Worm (Caenorhabditis elegans) whole organism, late embryonic: ENCODE measurements around the gene arrd-3.

Experiments used
- ama-1 ChIP-seq: fragments of 150-350 bp; optimal IDR thresholded peaks from 2 replicates; lab custom pipeline; 2014
- fkh-10 ChIP-seq: fragments of 150-350 bp; optimal IDR thresholded peaks from 2 replicates; lab custom pipeline; 2014; ENCODE audit warnings: missing biosample characterization, missing genetic modification reagents, missing genetic modification characterization
- nfya-1 ChIP-seq: sonication (generic microtip); optimal IDR thresholded peaks from 2 replicates; lab custom pipeline; 2017; ENCODE audit warnings: missing genetic modification characterization, mild to moderate bottlenecking, missing compliant biosample characterization, antibody characterized with exemption, moderate library complexity
- pha-4 ChIP-seq: fragments of 150-350 bp; optimal IDR thresholded peaks from 2 replicates; lab custom pipeline; 2018; ENCODE audit warnings: missing biosample characterization, missing genetic modification reagents, missing genetic modification characterization
- syd-9 ChIP-seq: sonication (generic microtip); optimal IDR thresholded peaks from 2 replicates; lab custom pipeline; 2016; ENCODE audit warnings: mild to moderate bottlenecking, missing genetic modification characterization, moderate library complexity, missing compliant biosample characterization

DNA sequence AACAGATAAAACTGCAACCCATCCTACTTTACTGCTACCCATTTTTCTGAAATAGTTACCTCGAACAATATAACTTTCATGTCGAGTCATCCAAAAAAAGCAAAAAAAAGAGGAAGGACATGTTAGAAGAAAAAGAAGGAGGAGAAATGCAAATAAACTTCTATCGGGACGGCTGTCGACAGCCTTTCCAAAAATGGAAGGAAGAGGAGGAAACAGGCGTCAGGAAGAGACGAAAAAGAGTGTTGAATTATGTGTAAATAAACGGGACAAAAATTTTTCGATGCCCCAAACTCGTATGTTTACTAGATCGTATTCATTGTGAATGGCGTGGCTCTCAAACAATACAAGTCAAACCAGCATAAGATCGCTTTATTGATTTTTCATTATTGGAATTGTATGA lies 15.3 kb downstream of the arrd-3 start, which contains the start of gene M176.5:
- no peak for TF ChIP-seq fkh-10 (GFP tag; lab: Kevin White, UChicago)
- no peak for TF ChIP-seq ama-1 (lab: Kevin White, UChicago)
- TF ChIP-seq nfya-1, result no peak
- no peak for TF ChIP-seq pha-4 (tag; lab: Kevin White, UChicago)
- TF ChIP-seq syd-9, result no peak
